Fruit fly (Drosophila melanogaster) whole organism, prepupa: ENCODE measurements around the gene CG6294.

Experiments used
- Blimp-1 ChIP-seq: fragments of 200-800 bp; sonication (Bioruptor generic); optimal IDR thresholded peaks from 3 replicates; lab custom pipeline; 2017; ENCODE audit warnings: missing biosample characterization, missing genetic modification characterization, mild to moderate bottlenecking, moderate library complexity, missing genetic modification reagents
- CG16779 ChIP-seq: fragments of 200-800 bp; sonication (Bioruptor generic); optimal IDR thresholded peaks from 3 replicates; lab custom pipeline; 2017; ENCODE audit warnings: missing biosample characterization, mild to moderate bottlenecking, missing genetic modification characterization
- CG34406 ChIP-seq: fragments of 200-800 bp; sonication (Bioruptor generic); optimal IDR thresholded peaks from 3 replicates; lab custom pipeline; 2016; ENCODE audit warnings: missing biosample characterization, missing genetic modification characterization
- CG6808 ChIP-seq: fragments of 200-800 bp; sonication (Bioruptor generic); optimal IDR thresholded peaks from 3 replicates; lab custom pipeline; 2017; ENCODE audit warnings: missing biosample characterization, missing genetic modification characterization, mild to moderate bottlenecking, moderate library complexity, missing genetic modification reagents
- Ets21C ChIP-seq: fragments of 200-800 bp; sonication (Bioruptor generic); optimal IDR thresholded peaks from 3 replicates; lab custom pipeline; 2016; ENCODE audit warnings: missing biosample characterization, missing genetic modification characterization
- Hr39 ChIP-seq: fragments of 200-800 bp; sonication (Bioruptor generic); optimal IDR thresholded peaks from 2 replicates; lab custom pipeline; 2016; ENCODE audit warnings: missing biosample characterization, missing genetic modification characterization
- Sox14 ChIP-seq: fragments of 200-800 bp; sonication (Bioruptor generic); optimal IDR thresholded peaks from 3 replicates; lab custom pipeline; 2016; ENCODE audit warnings: missing biosample characterization, missing genetic modification characterization
- eg ChIP-seq: fragments of 200-800 bp; sonication (Bioruptor generic); IDR thresholded peaks from 3 replicates; pipeline ENCODE4 v1.3.6; 2022; ENCODE audit warnings: missing biosample characterization, missing genetic modification characterization

dm6 chrX:15490519-15490918, 28.0 kb downstream of the CG6294 start:
- TF ChIP-seq CG16779 (tag; lab: Kevin White, UChicago) (no peak), Hr39 (no peak), CG34406 (GFP tag; lab: Kevin White, UChicago) (no peak), Blimp-1 (GFP tag; lab: Kevin White, UChicago) (no peak), Ets21C (GFP tag; lab: Kevin White, UChicago) (no peak), eg (GFP tag; lab: Robert Waterston, UW) (no peak), CG6808 (GFP tag; lab: Kevin White, UChicago) (no peak), Sox14 (no peak)
